Fruit fly (Drosophila melanogaster) whole organism, embryonic: ENCODE measurements around the gene prtp.

Source experiments
- CG10543 ChIP-seq: fragments of 200-800 bp; sonication (Bioruptor generic); optimal IDR thresholded peaks from 3 replicates; lab custom pipeline; 2017; ENCODE audit warnings: missing biosample characterization, mild to moderate bottlenecking, missing genetic modification characterization, moderate library complexity
- CG11560 ChIP-seq: fragments of 200-800 bp; sonication (Bioruptor generic); IDR thresholded peaks from 3 replicates; pipeline ENCODE4 v1.3.6; 2022; ENCODE audit warnings: missing biosample characterization, missing genetic modification characterization
- CG14860 ChIP-seq: fragments of 200-800 bp; sonication (Bioruptor generic); IDR thresholded peaks from 3 replicates; pipeline ENCODE4 v1.3.6; 2022; ENCODE audit warnings: missing biosample characterization, missing genetic modification characterization; ENCODE audit not compliant: partially characterized antibody
- CG14965 ChIP-seq: fragments of 200-800 bp; sonication (Bioruptor generic); optimal IDR thresholded peaks from 2 replicates; lab custom pipeline; 2016; ENCODE audit warnings: missing biosample characterization, missing genetic modification characterization, borderline replicate concordance
- CG15696 ChIP-seq: fragments of 200-800 bp; sonication (Bioruptor generic); optimal IDR thresholded peaks from 2 replicates; lab custom pipeline; 2019; ENCODE audit warnings: missing biosample characterization, mild to moderate bottlenecking, missing genetic modification characterization, moderate library complexity
- CG1603 ChIP-seq: fragments of 200-800 bp; sonication (Bioruptor generic); optimal IDR thresholded peaks from 2 replicates; lab custom pipeline; 2019; ENCODE audit warnings: missing biosample characterization, mild to moderate bottlenecking, missing genetic modification characterization, moderate library complexity
- CG16813 ChIP-seq: fragments of 200-800 bp; sonication (Bioruptor generic); IDR thresholded peaks from 3 replicates; pipeline ENCODE4 v1.3.6; 2022; ENCODE audit warnings: missing biosample characterization, missing genetic modification characterization; ENCODE audit not compliant: partially characterized antibody
- CG17186 ChIP-seq: fragments of 200-800 bp; sonication (Bioruptor generic); optimal IDR thresholded peaks from 3 replicates; lab custom pipeline; 2017; ENCODE audit warnings: missing biosample characterization, missing genetic modification reagents, missing genetic modification characterization
- CG17612 ChIP-seq: fragments of 200-800 bp; sonication (Bioruptor generic); IDR thresholded peaks from 2 replicates; pipeline ENCODE4 v1.3.6; 2022; ENCODE audit warnings: missing biosample characterization, missing genetic modification characterization
- CG18764 ChIP-seq: fragments of 200-800 bp; sonication (Bioruptor generic); optimal IDR thresholded peaks from 3 replicates; lab custom pipeline; 2016; ENCODE audit warnings: missing biosample characterization, missing genetic modification characterization
- CG2199 ChIP-seq: fragments of 200-800 bp; sonication (Bioruptor generic); IDR thresholded peaks from 3 replicates; pipeline ENCODE4 v1.3.6; 2022; ENCODE audit warnings: missing biosample characterization, missing genetic modification characterization
- CG32532 ChIP-seq: fragments of 200-800 bp; sonication (Bioruptor generic); IDR thresholded peaks from 2 replicates; pipeline ENCODE4 v1.3.6; 2022; ENCODE audit warnings: missing biosample characterization, missing genetic modification characterization
- CG33213 ChIP-seq: fragments of 200-800 bp; sonication (Bioruptor generic); optimal IDR thresholded peaks from 3 replicates; lab custom pipeline; 2016; ENCODE audit warnings: missing biosample characterization, missing genetic modification characterization
- CG3407 ChIP-seq: fragments of 200-800 bp; sonication (Bioruptor generic); optimal IDR thresholded peaks from 2 replicates; lab custom pipeline; 2018; ENCODE audit warnings: missing biosample characterization, mild to moderate bottlenecking, missing genetic modification characterization
- CG4282 ChIP-seq: fragments of 200-800 bp; sonication (Bioruptor generic); optimal IDR thresholded peaks from 2 replicates; lab custom pipeline; 2016; ENCODE audit warnings: missing biosample characterization, missing genetic modification characterization
- CG4328 ChIP-seq: fragments of 200-800 bp; sonication (Bioruptor generic); optimal IDR thresholded peaks from 3 replicates; lab custom pipeline; 2017; ENCODE audit warnings: missing biosample characterization, missing genetic modification reagents, missing genetic modification characterization
- CG43689 ChIP-seq: fragments of 200-800 bp; sonication (Bioruptor generic); IDR thresholded peaks from 2 replicates; pipeline ENCODE4 v1.3.6; 2022; ENCODE audit warnings: missing biosample characterization, missing genetic modification characterization
- CG4404 ChIP-seq: fragments of 200-800 bp; sonication (Bioruptor generic); IDR thresholded peaks from 2 replicates; pipeline ENCODE4 v1.3.6; 2022; ENCODE audit warnings: missing biosample characterization, missing genetic modification characterization
- CG6765 ChIP-seq: fragments of 200-800 bp; sonication (Bioruptor generic); optimal IDR thresholded peaks from 3 replicates; lab custom pipeline; 2017; ENCODE audit warnings: missing biosample characterization, mild to moderate bottlenecking, missing genetic modification characterization
- CG9437 ChIP-seq: fragments of 200-800 bp; sonication (Bioruptor generic); optimal IDR thresholded peaks from 2 replicates; lab custom pipeline; 2018; ENCODE audit warnings: missing biosample characterization, mild to moderate bottlenecking, missing genetic modification characterization
- CG9727 ChIP-seq: fragments of 200-800 bp; sonication (Bioruptor generic); optimal IDR thresholded peaks from 3 replicates; lab custom pipeline; 2017; ENCODE audit warnings: missing biosample characterization, mild to moderate bottlenecking, missing genetic modification characterization
- CG9876 ChIP-seq: fragments of 200-800 bp; sonication (Bioruptor generic); optimal IDR thresholded peaks from 2 replicates; lab custom pipeline; 2016; ENCODE audit warnings: missing biosample characterization, missing genetic modification characterization
- D19A ChIP-seq: fragments of 200-800 bp; optimal IDR thresholded peaks from 3 replicates; lab custom pipeline; 2019; ENCODE audit warnings: missing biosample characterization, mild to moderate bottlenecking, missing genetic modification characterization, moderate library complexity
- Dll ChIP-seq: fragments of 200-800 bp; sonication (Bioruptor generic); IDR thresholded peaks from 4 replicates; pipeline ENCODE4 v1.3.6; 2022; ENCODE audit warnings: missing biosample characterization, missing genetic modification characterization; ENCODE audit not compliant: partially characterized antibody
- Fer3 ChIP-seq: fragments of 200-800 bp; sonication (Bioruptor generic); optimal IDR thresholded peaks from 2 replicates; lab custom pipeline; 2018; ENCODE audit warnings: missing biosample characterization, mild to moderate bottlenecking, missing genetic modification characterization, moderate library complexity
- HHEX ChIP-seq: fragments of 200-800 bp; sonication (Bioruptor generic); optimal IDR thresholded peaks from 3 replicates; lab custom pipeline; 2017; ENCODE audit warnings: missing biosample characterization, mild to moderate bottlenecking, missing genetic modification characterization, missing genetic modification reagents
- Hand ChIP-seq: fragments of 200-800 bp; sonication (Bioruptor generic); optimal IDR thresholded peaks from 2 replicates; lab custom pipeline; 2017; ENCODE audit warnings: mild to moderate bottlenecking, missing biosample characterization, missing genetic modification reagents, missing genetic modification characterization
- HmgD ChIP-seq: fragments of 200-800 bp; sonication (Bioruptor generic); optimal IDR thresholded peaks from 3 replicates; lab custom pipeline; 2016; ENCODE audit warnings: missing biosample characterization, missing genetic modification characterization
- MTF-1 ChIP-seq: fragments of 200-800 bp; sonication (Bioruptor generic); optimal IDR thresholded peaks from 2 replicates; lab custom pipeline; 2018; ENCODE audit warnings: missing biosample characterization, mild to moderate bottlenecking, missing genetic modification characterization, borderline replicate concordance
- NFAT ChIP-seq: fragments of 200-800 bp; sonication (Bioruptor generic); IDR thresholded peaks from 2 replicates; pipeline ENCODE4 v1.3.6; 2022; ENCODE audit warnings: missing biosample characterization, missing genetic modification characterization
- Optix ChIP-seq: fragments of 200-800 bp; sonication (Bioruptor generic); IDR thresholded peaks from 3 replicates; pipeline ENCODE4 v1.3.6; 2022; ENCODE audit warnings: missing biosample characterization, missing genetic modification characterization
- Ravus ChIP-seq: fragments of 200-800 bp; sonication (Bioruptor generic); IDR thresholded peaks from 2 replicates; pipeline ENCODE4 v1.3.6; 2022; ENCODE audit warnings: missing biosample characterization, missing genetic modification characterization
- Stat92E ChIP-seq, 3 experiments: fragments of >200 bp in 2 of 3; fragments of 200-800 bp in 1 of 3; sonication (Bioruptor generic) in 1 of 3; optimal IDR thresholded peaks; 2 replicates each; lab custom pipeline; 2017 to 2019; ENCODE audit warnings: missing biosample characterization in 3 of 3, missing genetic modification characterization in 3 of 3, mild to moderate bottlenecking in 1 of 3, moderate library complexity in 1 of 3
- TFAM ChIP-seq: fragments of 200-800 bp; sonication (Bioruptor generic); optimal IDR thresholded peaks from 2 replicates; lab custom pipeline; 2017; ENCODE audit warnings: missing biosample characterization, missing genetic modification characterization, inconsistent platforms
- Xbp1 ChIP-seq: fragments of 200-800 bp; sonication (Bioruptor generic); optimal IDR thresholded peaks from 3 replicates; lab custom pipeline; 2016; ENCODE audit warnings: missing biosample characterization, mild to moderate bottlenecking, missing genetic modification characterization
- ab ChIP-seq: fragments of 200-800 bp; sonication (Bioruptor generic); optimal IDR thresholded peaks from 2 replicates; lab custom pipeline; 2016; ENCODE audit warnings: missing biosample characterization, missing genetic modification characterization
- bcd ChIP-seq: fragments of 200-800 bp; sonication (Bioruptor generic); optimal IDR thresholded peaks from 2 replicates; lab custom pipeline; 2017; ENCODE audit warnings: missing biosample characterization, mild to moderate bottlenecking, missing genetic modification characterization
- danr ChIP-seq: fragments of 200-800 bp; sonication (Bioruptor generic); IDR thresholded peaks from 2 replicates; pipeline ENCODE4 v1.3.6; 2022; ENCODE audit warnings: missing biosample characterization, missing genetic modification characterization
- fd96Cb ChIP-seq: fragments of 200-800 bp; sonication (Bioruptor generic); optimal IDR thresholded peaks from 2 replicates; lab custom pipeline; 2018; ENCODE audit warnings: missing biosample characterization, mild to moderate bottlenecking, missing genetic modification characterization, moderate library complexity
- jumu ChIP-seq: fragments of 200-800 bp; sonication (Bioruptor generic); optimal IDR thresholded peaks from 3 replicates; lab custom pipeline; 2016; ENCODE audit warnings: missing biosample characterization, missing genetic modification characterization
- nom ChIP-seq: fragments of 200-800 bp; sonication (Bioruptor generic); optimal IDR thresholded peaks from 2 replicates; lab custom pipeline; 2017; ENCODE audit warnings: missing biosample characterization, missing genetic modification characterization, mild to moderate bottlenecking, moderate library complexity, missing genetic modification reagents
- ranshi ChIP-seq: fragments of 200-800 bp; sonication (Bioruptor generic); IDR thresholded peaks from 2 replicates; pipeline ENCODE4 v1.3.6; 2022; ENCODE audit warnings: missing biosample characterization, missing genetic modification characterization
- rib ChIP-seq: fragments of 200-800 bp; sonication (Bioruptor generic); IDR thresholded peaks from 2 replicates; pipeline ENCODE4 v1.3.6; 2022; ENCODE audit warnings: missing biosample characterization, missing genetic modification characterization
- shn ChIP-seq: fragments of 200-800 bp; sonication (Bioruptor generic); optimal IDR thresholded peaks from 3 replicates; lab custom pipeline; 2016; ENCODE audit warnings: missing biosample characterization, missing genetic modification characterization
- sqz ChIP-seq: fragments of 200-800 bp; sonication (Bioruptor generic); optimal IDR thresholded peaks from 3 replicates; lab custom pipeline; 2018; ENCODE audit warnings: missing biosample characterization, mild to moderate bottlenecking, missing genetic modification characterization
- tap ChIP-seq: fragments of 200-800 bp; optimal IDR thresholded peaks from 3 replicates; lab custom pipeline; 2019; ENCODE audit warnings: missing biosample characterization, mild to moderate bottlenecking, missing genetic modification characterization, moderate library complexity
- trem ChIP-seq: fragments of 200-800 bp; optimal IDR thresholded peaks from 3 replicates; lab custom pipeline; 2019; ENCODE audit warnings: missing biosample characterization, mild to moderate bottlenecking, missing genetic modification characterization, moderate library complexity
- ttk ChIP-seq: fragments of 200-800 bp; sonication (Bioruptor generic); IDR thresholded peaks from 2 replicates; pipeline ENCODE4 v2.1.2; 2022; ENCODE audit warnings: missing biosample characterization, missing genetic modification characterization

prtp gene

DNA sequence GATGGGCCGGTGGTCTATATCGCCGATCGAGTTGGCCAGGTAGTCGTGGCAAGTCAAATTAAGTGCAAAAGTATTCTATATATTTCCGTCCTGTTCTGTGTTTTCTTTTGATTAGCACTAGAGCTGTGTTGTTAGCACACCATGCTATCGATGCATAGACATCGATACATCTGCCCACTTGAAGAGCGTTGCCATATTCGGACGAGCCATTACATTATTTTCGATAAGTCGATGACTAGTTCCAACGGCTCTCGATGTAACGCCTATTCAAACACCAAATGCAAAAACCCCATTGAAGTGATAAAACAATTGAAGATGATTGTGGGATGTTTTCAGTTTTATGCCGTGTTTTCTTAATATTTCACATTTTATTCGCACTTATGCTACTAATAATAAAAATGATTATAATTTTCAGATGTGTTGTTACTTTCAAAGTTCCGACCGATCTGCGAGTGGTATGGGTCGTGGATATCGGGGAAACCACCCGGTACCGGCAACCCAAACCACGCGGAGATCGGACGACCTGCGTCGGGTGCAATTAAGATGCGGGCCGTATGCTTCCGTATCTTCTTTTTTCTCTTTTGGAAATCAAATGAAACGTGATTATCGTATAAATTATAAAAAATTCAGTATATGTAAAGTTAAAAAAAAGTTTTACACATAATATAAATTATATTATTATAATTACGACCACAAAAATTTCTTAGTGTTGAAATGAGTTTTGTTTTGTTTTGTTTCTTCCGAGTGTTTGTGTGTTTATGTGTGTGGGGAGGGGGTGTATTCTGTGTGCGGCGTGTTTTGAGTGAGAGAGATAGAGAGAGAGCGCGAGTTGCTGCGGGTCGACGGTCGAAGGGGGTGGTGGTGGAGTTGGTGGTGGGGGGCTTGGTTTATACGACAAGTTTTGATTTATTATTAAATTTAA, 6.5 kb upstream of the prtp start, which contains the start of gene FucT6 (continued):
- TF ChIP-seq CG4328 (GFP tag; lab: Kevin White, UChicago), result no peak
- no peak for TF ChIP-seq ab (GFP tag; lab: Kevin White, UChicago)
- TF ChIP-seq jumu (GFP tag; lab: Kevin White, UChicago), result no peak
- no peak for TF ChIP-seq CG15696
- no peak for TF ChIP-seq CG18764 (GFP tag; lab: Kevin White, UChicago)
- TF ChIP-seq ttk (GFP tag; lab: Robert Waterston, UW), result no peak
- no peak for TF ChIP-seq fd96Cb
- peak; percentile 52; the same call in 1 of the 2 replicates for TF ChIP-seq CG32532 (GFP tag; lab: Robert Waterston, UW)
- TF ChIP-seq CG14965 (GFP tag; lab: Kevin White, UChicago), result no peak
- no peak for TF ChIP-seq Hand (GFP tag; lab: Kevin White, UChicago)
- no peak for TF ChIP-seq Fer3 (tag; lab: Kevin White, UChicago)
- no peak for TF ChIP-seq shn
- TF ChIP-seq CG9727 (GFP tag; lab: Kevin White, UChicago), result no peak
- TF ChIP-seq CG16813 (GFP tag; lab: Robert Waterston, UW), result peak; percentile 87
- no peak for TF ChIP-seq CG43689 (GFP tag; lab: Robert Waterston, UW)
- TF ChIP-seq TFAM, result no peak
- peak; percentile 63; the same call in 2 of the 3 replicates for TF ChIP-seq CG11560 (tag; lab: Robert Waterston, UW)
- peak; percentile 47 for TF ChIP-seq tap
- TF ChIP-seq CG17612 (GFP tag; lab: Robert Waterston, UW), result no peak
- TF ChIP-seq sqz (GFP tag; lab: Kevin White, UChicago), result no peak
- no peak for TF ChIP-seq HHEX (GFP tag; lab: Kevin White, UChicago)
- peak; percentile 83 for TF ChIP-seq Dll
- TF ChIP-seq CG4282 (GFP tag; lab: Kevin White, UChicago), result no peak
- TF ChIP-seq CG6765, result no peak
- TF ChIP-seq Optix (GFP tag; lab: Robert Waterston, UW), result no peak
- TF ChIP-seq ranshi (GFP tag; lab: Robert Waterston, UW), result 0 out of 2 replicates have a peak, but pooled peaks have one; percentile 21
- no peak for TF ChIP-seq CG1603 (tag; lab: Kevin White, UChicago)
- TF ChIP-seq CG3407 (GFP tag; lab: Kevin White, UChicago), result no peak
- no peak for TF ChIP-seq bcd
- peak; percentile 32 for TF ChIP-seq CG33213
- no peak for TF ChIP-seq CG2199 (GFP tag; lab: Robert Waterston, UW)
- TF ChIP-seq MTF-1 (GFP tag; lab: Kevin White, UChicago), result no peak
- TF ChIP-seq NFAT (GFP tag; lab: Robert Waterston, UW), result no peak
- TF ChIP-seq Xbp1 (GFP tag; lab: Kevin White, UChicago), result no peak
- peak; percentile 71 for TF ChIP-seq trem (tag; lab: Kevin White, UChicago)
- TF ChIP-seq CG9437 (GFP tag; lab: Kevin White, UChicago), result peak; percentile 17
- TF ChIP-seq nom (GFP tag; lab: Kevin White, UChicago), result peak; percentile 45
- TF ChIP-seq Stat92E (GFP tag; optimal IDR thresholded peaks at IDR 0.05; lab: Kevin White, UChicago), result no peak
- peak; percentile 16 for TF ChIP-seq HmgD
- no peak for TF ChIP-seq rib (GFP tag; lab: Robert Waterston, UW)
- no peak for TF ChIP-seq CG9876 (GFP tag; lab: Kevin White, UChicago)
- TF ChIP-seq danr, result no peak
- peak; percentile 18 for TF ChIP-seq CG17186
- no peak for TF ChIP-seq Ravus (GFP tag; lab: Robert Waterston, UW)
- TF ChIP-seq CG10543 (GFP tag; lab: Kevin White, UChicago), result no peak
- TF ChIP-seq D19A, result peak; percentile 8
- peak; percentile 76 for TF ChIP-seq CG14860 (GFP tag; lab: Robert Waterston, UW)
- TF ChIP-seq CG4404 (GFP tag; lab: Robert Waterston, UW), result no peak
